Fruit fly (Drosophila melanogaster): ENCODE data around the gene Csl4.

The Csl4 gene

dm6 chr2L:11113714-11114113 lies 9.7 kb downstream of the Csl4 start, which contains the start of gene Gr32a:
Gr32a (plus strand) TSS chr2L:11114014.
- TF ChIP-seq CG8478 (optimal IDR thresholded peaks at IDR 0.05) (no peak), CTCF (optimal IDR thresholded peaks at IDR 0.05) (no peak)

DNA sequence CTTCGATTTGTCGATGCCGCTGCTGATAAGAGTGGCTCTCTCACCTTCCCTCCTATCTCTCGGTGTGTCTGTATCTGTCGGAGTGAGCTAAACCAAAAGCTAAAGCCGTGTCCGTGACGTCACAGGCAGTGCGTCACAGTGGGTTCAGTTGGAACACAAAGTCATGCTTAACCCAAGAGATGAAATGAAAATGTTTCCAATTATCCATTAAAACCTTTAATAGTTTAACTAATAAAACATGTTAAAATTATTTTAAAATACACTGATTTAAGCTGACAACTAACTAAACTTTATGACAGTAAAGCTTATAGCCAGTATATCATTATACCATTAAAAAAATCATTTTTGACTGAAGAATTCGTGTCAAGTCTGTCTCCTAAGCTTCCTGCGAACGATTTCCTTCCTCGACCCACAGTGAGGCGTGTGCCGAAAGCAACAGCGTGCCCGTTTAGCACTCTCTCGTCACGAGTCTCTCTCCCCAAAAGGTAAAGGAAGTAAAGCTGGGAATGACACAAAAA lies 10.3 kb downstream of the Csl4 start, which contains the start of gene Idua:
Idua (minus strand) TSS at position 51 of the 518 bp plus-strand sequence.
- TF ChIP-seq CG8478 (optimal IDR thresholded peaks at IDR 0.05) (no peak), CTCF (optimal IDR thresholded peaks at IDR 0.05) (no peak)

DNA sequence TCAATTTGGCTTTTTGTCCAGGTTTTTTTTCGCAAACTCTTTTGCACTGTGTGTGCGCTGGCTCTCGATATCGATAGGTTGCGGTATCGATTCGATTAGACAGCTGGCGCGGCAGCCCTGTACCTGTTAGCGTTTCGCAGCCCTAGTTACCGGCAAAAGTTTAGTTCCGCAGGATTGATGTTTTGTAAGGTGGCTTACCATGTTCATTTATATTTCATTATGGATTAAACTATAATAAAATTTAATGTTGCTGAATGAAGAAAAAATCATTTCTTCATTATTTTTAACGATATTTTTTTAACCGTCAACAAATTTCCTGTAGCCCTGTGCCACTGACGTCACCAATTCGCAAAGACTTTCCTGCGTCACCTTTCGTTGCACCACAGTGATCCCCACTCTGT lies 16.8 kb downstream of the Csl4 start, which contains the start of gene Reps:
Reps (minus strand) TSS at position 84 of the 401 bp plus-strand sequence.
- TF ChIP-seq CG8478 (optimal IDR thresholded peaks at IDR 0.05) (no peak), CTCF (optimal IDR thresholded peaks at IDR 0.05) (peak in 1 of 2 experiments; percentile 11)

dm6 chr2L:11105320-11105719 lies 18.0 kb downstream of the Csl4 start:
- no peak for TF ChIP-seq CTCF (optimal IDR thresholded peaks at IDR 0.05)
- TF ChIP-seq CG8478 (optimal IDR thresholded peaks at IDR 0.05): no peak

DNA sequence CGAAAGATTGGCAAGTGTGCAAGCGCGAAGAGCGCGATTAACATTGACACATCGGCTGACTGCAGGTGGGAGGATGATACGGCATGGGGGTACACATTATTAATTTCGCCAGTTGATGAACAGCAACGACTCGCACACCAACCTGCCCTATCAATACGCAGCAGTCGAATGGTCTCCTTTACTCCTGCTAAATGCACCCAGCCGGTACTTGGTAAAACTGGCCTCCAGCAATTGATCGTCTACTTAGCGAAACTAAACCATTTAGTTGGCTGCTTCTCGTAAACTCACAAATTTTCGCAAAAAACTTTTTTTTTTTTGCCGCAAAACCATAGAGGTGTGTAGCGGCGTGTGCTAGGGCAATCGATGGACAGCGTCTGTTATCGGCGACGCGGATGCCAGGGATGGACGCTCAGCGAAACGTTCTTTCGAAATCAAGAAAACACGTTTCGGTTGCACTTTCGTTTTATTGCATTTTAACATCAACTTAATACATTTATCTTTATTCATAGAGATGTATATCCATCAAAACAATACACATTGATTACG lies 22.8 kb downstream of the Csl4 start, which contains the start of gene Ge-1:
Ge-1 (minus strand) TSS at position 373 of the 546 bp plus-strand sequence.
- no peak for TF ChIP-seq CG8478 (optimal IDR thresholded peaks at IDR 0.05)
- no peak for TF ChIP-seq CTCF (optimal IDR thresholded peaks at IDR 0.05)

DNA sequence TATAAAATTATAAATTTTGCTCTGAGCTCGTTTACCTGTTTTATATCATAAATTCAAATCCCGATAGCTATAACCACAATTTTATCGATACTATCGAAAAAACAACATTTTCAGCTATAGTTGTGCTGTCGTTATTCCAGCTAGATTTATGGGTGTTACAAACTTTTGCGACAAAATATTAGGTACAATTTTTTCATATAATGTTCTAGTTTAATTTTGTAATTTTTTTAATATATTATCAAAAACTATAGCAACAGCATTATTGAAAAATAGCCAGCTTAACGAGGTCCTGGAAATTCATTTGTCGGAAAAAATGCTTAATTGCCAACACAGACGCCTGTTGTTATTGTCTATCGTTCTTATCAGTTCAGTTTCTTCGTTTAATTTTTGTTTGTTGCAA lies 32.3 kb downstream of the Csl4 start, which contains the start of gene Wdr59:
Wdr59 (plus strand) TSS at position 334 of the 400 bp plus-strand sequence.
- no peak for TF ChIP-seq CG8478 (optimal IDR thresholded peaks at IDR 0.05)
- TF ChIP-seq CTCF (optimal IDR thresholded peaks at IDR 0.05): no peak

DNA sequence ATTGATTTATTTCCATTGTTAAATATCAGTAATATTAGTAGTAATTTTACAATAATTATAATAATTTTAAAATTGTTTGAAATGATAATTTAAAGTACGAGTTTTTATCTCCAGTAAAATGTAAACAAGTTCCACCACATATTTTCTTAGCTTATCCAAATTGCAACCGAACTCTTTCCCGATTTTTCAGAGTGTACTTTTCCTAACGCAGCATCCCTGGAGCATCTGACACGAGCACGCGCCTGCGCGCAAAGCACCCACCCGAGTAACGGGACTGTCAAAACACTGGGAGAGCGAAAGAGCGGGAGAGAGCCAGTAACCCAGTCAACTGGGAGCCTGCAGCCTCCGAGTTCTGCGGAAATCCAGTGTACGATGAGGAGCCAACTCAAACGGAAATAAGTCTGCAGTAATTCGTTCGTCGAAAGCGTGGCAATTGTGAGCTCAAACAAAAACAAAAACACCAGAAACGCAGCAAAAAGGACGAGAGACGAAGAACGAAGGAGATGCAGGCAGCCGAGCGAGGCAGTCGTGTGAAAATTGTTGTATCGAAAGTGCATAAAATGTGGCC lies 36.9 kb downstream of the Csl4 start, which contains the start of gene CG16854:
CG16854 (plus strand) TSS at position 365 of the 568 bp plus-strand sequence.
- no peak for TF ChIP-seq CTCF (optimal IDR thresholded peaks at IDR 0.05)
- no peak for TF ChIP-seq CG8478 (optimal IDR thresholded peaks at IDR 0.05)

- TF ChIP-seq CG8478 (optimal IDR thresholded peaks at IDR 0.05): no peak
Observed at dm6 chr2L:11085129-11085528, 38.2 kb downstream of the Csl4 start, which contains the start of gene AstCC. AstCC (minus strand) TSS chr2L:11085229.

- no peak for TF ChIP-seq CTCF (optimal IDR thresholded peaks at IDR 0.05)
- TF ChIP-seq CG8478 (optimal IDR thresholded peaks at IDR 0.05): no peak
Observed at dm6 chr2L:11082025-11082424, 41.3 kb downstream of the Csl4 start.

DNA sequence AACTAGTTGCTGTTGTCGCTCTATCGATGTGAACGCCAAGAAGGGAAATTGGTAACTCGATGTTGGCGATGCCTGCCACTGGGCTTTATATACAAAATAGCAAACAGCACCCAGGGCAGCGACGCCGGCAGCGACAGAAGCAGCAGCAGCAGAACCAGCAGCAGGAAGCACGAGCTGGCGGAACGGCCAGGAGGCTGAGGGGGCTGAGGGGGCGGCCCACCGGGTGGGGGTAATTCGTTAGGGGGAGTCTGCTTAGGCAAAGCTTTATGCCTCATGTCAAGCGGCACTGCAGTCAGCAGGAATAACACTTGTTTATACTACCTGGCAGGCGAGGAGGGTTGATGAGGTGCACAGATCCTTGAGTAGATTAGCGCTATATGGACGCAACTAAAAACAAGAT lies 42.0 kb downstream of the Csl4 start, which contains the start of gene AstC:
AstC (minus strand) TSS at position 63 of the 400 bp plus-strand sequence.
- no peak for TF ChIP-seq CG8478 (optimal IDR thresholded peaks at IDR 0.05)
- no peak for TF ChIP-seq CTCF (optimal IDR thresholded peaks at IDR 0.05)

DNA sequence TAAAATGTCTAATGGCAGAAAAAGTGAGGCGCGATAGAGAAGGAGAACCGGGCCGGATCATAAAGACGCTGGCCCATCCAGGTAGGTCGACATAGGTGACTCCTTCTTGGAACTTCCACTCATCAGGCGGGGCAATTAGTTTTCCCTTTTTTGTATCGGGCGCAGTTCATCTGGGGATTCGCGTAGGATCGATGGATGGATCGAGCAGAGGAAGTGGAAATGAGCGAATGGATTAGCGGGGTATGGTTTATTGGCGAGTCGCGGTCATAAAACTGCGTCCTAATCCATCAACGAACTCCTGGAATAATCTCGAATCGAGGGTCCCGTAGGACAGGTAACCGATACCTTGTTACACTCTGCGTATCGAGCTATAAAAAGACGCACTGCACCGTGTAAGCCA lies 48.3 kb downstream of the Csl4 start, which contains the start of gene CG43725:
CG43725 (plus strand) TSS at position 400 of the 400 bp plus-strand sequence.
- no peak for TF ChIP-seq CG8478 (optimal IDR thresholded peaks at IDR 0.05)
- TF ChIP-seq CTCF (optimal IDR thresholded peaks at IDR 0.05): no peak

dm6 chr2L:11073947-11074346 lies 49.4 kb downstream of the Csl4 start:
- no peak for TF ChIP-seq CG8478 (optimal IDR thresholded peaks at IDR 0.05)
- no peak for TF ChIP-seq CTCF (optimal IDR thresholded peaks at IDR 0.05)

dm6 chr2L:11072880-11073279 lies 50.5 kb downstream of the Csl4 start:
- TF ChIP-seq CTCF (optimal IDR thresholded peaks at IDR 0.05): no peak
- TF ChIP-seq CG8478 (optimal IDR thresholded peaks at IDR 0.05): no peak

Data from S2 (cell line).